Fruit fly (Drosophila melanogaster) whole organism, embryonic: ENCODE results near the gene Zaf1.
A peak's percentile ranks its signal among the peaks of the same experiment; 100 is the strongest.

Experiments
- Bteb2 ChIP-seq: fragments of 200-800 bp; sonication (Bioruptor generic); optimal IDR thresholded peaks from 2 replicates; lab custom pipeline; 2016; ENCODE audit warnings: missing biosample characterization, missing genetic modification characterization
- CG10209 ChIP-seq: fragments of 200-800 bp; sonication (Bioruptor generic); optimal IDR thresholded peaks from 3 replicates; lab custom pipeline; 2017; ENCODE audit warnings: missing biosample characterization, mild to moderate bottlenecking, missing genetic modification characterization, missing genetic modification reagents
- CG11696 ChIP-seq: fragments of 200-800 bp; sonication (Bioruptor generic); IDR thresholded peaks from 2 replicates; pipeline ENCODE4 v1.3.6; 2022; ENCODE audit warnings: missing biosample characterization, missing genetic modification characterization
- CG14441 ChIP-seq: fragments of 200-800 bp; sonication (Bioruptor generic); IDR thresholded peaks from 2 replicates; pipeline ENCODE4 v1.3.6; 2022; ENCODE audit warnings: missing biosample characterization, missing genetic modification characterization
- CG1602 ChIP-seq: fragments of 200-800 bp; sonication (Bioruptor generic); optimal IDR thresholded peaks from 3 replicates; lab custom pipeline; 2016; ENCODE audit warnings: missing biosample characterization, missing genetic modification characterization
- CG17328 ChIP-seq: fragments of 200-800 bp; sonication (Bioruptor generic); IDR thresholded peaks from 2 replicates; pipeline ENCODE4 v1.3.6; 2022; ENCODE audit warnings: missing biosample characterization, missing genetic modification characterization
- CG2712 ChIP-seq: fragments of 200-800 bp; optimal IDR thresholded peaks from 3 replicates; lab custom pipeline; 2019; ENCODE audit warnings: missing biosample characterization, mild to moderate bottlenecking, missing genetic modification characterization, moderate library complexity
- CG30403 ChIP-seq: fragments of 200-800 bp; sonication (Bioruptor generic); optimal IDR thresholded peaks from 3 replicates; lab custom pipeline; 2016; ENCODE audit warnings: missing biosample characterization, missing genetic modification characterization
- CG30431 ChIP-seq: fragments of 200-800 bp; sonication (Bioruptor generic); optimal IDR thresholded peaks from 2 replicates; lab custom pipeline; 2017; ENCODE audit warnings: missing biosample characterization, missing genetic modification characterization
- CG4360 ChIP-seq: fragments of 200-800 bp; sonication (Bioruptor generic); IDR thresholded peaks from 2 replicates; pipeline ENCODE4 v1.3.6; 2022; ENCODE audit warnings: missing biosample characterization, missing genetic modification characterization
- CG6765 ChIP-seq: fragments of 200-800 bp; sonication (Bioruptor generic); optimal IDR thresholded peaks from 3 replicates; lab custom pipeline; 2017; ENCODE audit warnings: missing biosample characterization, mild to moderate bottlenecking, missing genetic modification characterization
- CG6854 ChIP-seq: fragments of 200-800 bp; sonication (Bioruptor generic); optimal IDR thresholded peaks from 3 replicates; lab custom pipeline; 2017; ENCODE audit warnings: missing biosample characterization, mild to moderate bottlenecking, missing genetic modification characterization
- CG7271 ChIP-seq: fragments of 200-800 bp; sonication (Bioruptor generic); optimal IDR thresholded peaks from 2 replicates; lab custom pipeline; 2018; ENCODE audit warnings: missing biosample characterization, mild to moderate bottlenecking, missing genetic modification characterization, moderate library complexity
- CG7963 ChIP-seq: fragments of 200-800 bp; sonication (Bioruptor generic); IDR thresholded peaks from 3 replicates; pipeline ENCODE4 v1.3.6; 2022; ENCODE audit warnings: missing biosample characterization, missing genetic modification characterization; ENCODE audit not compliant: partially characterized antibody
- CG8089 ChIP-seq: fragments of 200-800 bp; sonication (Bioruptor generic); optimal IDR thresholded peaks from 3 replicates; lab custom pipeline; 2016; ENCODE audit warnings: missing biosample characterization, missing genetic modification characterization
- CG8290 ChIP-seq, 3 experiments: fragments of 200-800 bp; sonication (Bioruptor generic); optimal IDR thresholded peaks; 2 replicates each; lab custom pipeline; 2016 to 2019; ENCODE audit warnings: missing biosample characterization in 3 of 3, missing genetic modification characterization in 3 of 3, mild to moderate bottlenecking in 2 of 3, moderate library complexity in 1 of 3
- CoRest ChIP-seq: fragments of 200-800 bp; sonication (Bioruptor generic); optimal IDR thresholded peaks from 3 replicates; lab custom pipeline; 2018; ENCODE audit warnings: missing biosample characterization, mild to moderate bottlenecking, missing genetic modification characterization, moderate library complexity
- Dp ChIP-seq: fragments of 200-800 bp; sonication (Bioruptor generic); optimal IDR thresholded peaks from 2 replicates; lab custom pipeline; 2018; ENCODE audit warnings: missing biosample characterization, mild to moderate bottlenecking, missing genetic modification characterization, moderate library complexity
- Elba2 ChIP-seq: fragments of 200-800 bp; sonication (Bioruptor generic); optimal IDR thresholded peaks from 3 replicates; lab custom pipeline; 2016; ENCODE audit warnings: missing biosample characterization, missing genetic modification characterization
- HLH4C ChIP-seq: fragments of 200-800 bp; sonication (Bioruptor generic); IDR thresholded peaks from 3 replicates; pipeline ENCODE4 v1.3.6; 2022; ENCODE audit warnings: missing biosample characterization, missing genetic modification characterization; ENCODE audit not compliant: partially characterized antibody
- Hand ChIP-seq: fragments of 200-800 bp; sonication (Bioruptor generic); optimal IDR thresholded peaks from 2 replicates; lab custom pipeline; 2017; ENCODE audit warnings: mild to moderate bottlenecking, missing biosample characterization, missing genetic modification reagents, missing genetic modification characterization
- Hmr ChIP-seq: fragments of 200-800 bp; sonication (Bioruptor generic); optimal IDR thresholded peaks from 3 replicates; lab custom pipeline; 2017; ENCODE audit warnings: mild to moderate bottlenecking, missing biosample characterization, missing genetic modification reagents, missing genetic modification characterization
- Lpt ChIP-seq: fragments of >200 bp; optimal IDR thresholded peaks from 2 replicates; lab custom pipeline; 2018; ENCODE audit warnings: missing biosample characterization, missing genetic modification characterization
- Med ChIP-seq: fragments of 200-800 bp; sonication (Bioruptor generic); peaks from one replicate; lab custom pipeline; 2016; ENCODE audit warnings: missing biosample characterization, missing genetic modification characterization, mild to moderate bottlenecking, inconsistent platforms, moderate library complexity
- NFAT ChIP-seq: fragments of 200-800 bp; sonication (Bioruptor generic); IDR thresholded peaks from 2 replicates; pipeline ENCODE4 v1.3.6; 2022; ENCODE audit warnings: missing biosample characterization, missing genetic modification characterization
- Poxn ChIP-seq: fragments of 200-800 bp; sonication (Bioruptor generic); IDR thresholded peaks from 2 replicates; pipeline ENCODE4 v1.3.6; 2022; ENCODE audit warnings: missing biosample characterization, missing genetic modification characterization
- Scr ChIP-seq: fragments of 200-800 bp; sonication (Bioruptor generic); IDR thresholded peaks from 2 replicates; pipeline ENCODE4 v1.3.6; 2022; ENCODE audit warnings: missing biosample characterization, missing genetic modification characterization; ENCODE audit not compliant: partially characterized antibody
- Sox102F ChIP-seq: fragments of 200-800 bp; sonication (Bioruptor generic); optimal IDR thresholded peaks from 2 replicates; lab custom pipeline; 2018; ENCODE audit warnings: missing biosample characterization, mild to moderate bottlenecking, missing genetic modification characterization, moderate library complexity
- Xrp1 ChIP-seq: fragments of 200-800 bp; sonication (Bioruptor generic); IDR thresholded peaks from 2 replicates; pipeline ENCODE4 v1.3.6; 2022; ENCODE audit warnings: missing biosample characterization, missing genetic modification characterization
- ac ChIP-seq: fragments of 200-800 bp; sonication (Bioruptor generic); optimal IDR thresholded peaks from 3 replicates; lab custom pipeline; 2017; ENCODE audit warnings: missing biosample characterization, mild to moderate bottlenecking, missing genetic modification characterization
- dm ChIP-seq: fragments of 200-800 bp; sonication (Bioruptor generic); optimal IDR thresholded peaks from 3 replicates; lab custom pipeline; 2016; ENCODE audit warnings: missing biosample characterization, missing genetic modification characterization
- exex ChIP-seq: fragments of 200-800 bp; sonication (Bioruptor generic); optimal IDR thresholded peaks from 4 replicates; lab custom pipeline; 2018; ENCODE audit warnings: missing biosample characterization, mild to moderate bottlenecking, missing genetic modification characterization, moderate library complexity
- fd102C ChIP-seq: fragments of 200-800 bp; sonication (Bioruptor generic); optimal IDR thresholded peaks from 2 replicates; lab custom pipeline; 2018; ENCODE audit warnings: missing biosample characterization, mild to moderate bottlenecking, missing genetic modification characterization, moderate library complexity
- fru ChIP-seq: fragments of >200 bp; optimal IDR thresholded peaks from 2 replicates; lab custom pipeline; 2017
- gfzf ChIP-seq: fragments of 200-800 bp; sonication (Bioruptor generic); optimal IDR thresholded peaks from 2 replicates; lab custom pipeline; 2016; ENCODE audit warnings: missing biosample characterization, mild to moderate bottlenecking, missing genetic modification characterization, moderate library complexity
- grn ChIP-seq: fragments of 200-800 bp; sonication (Bioruptor generic); optimal IDR thresholded peaks from 3 replicates; lab custom pipeline; 2017; ENCODE audit warnings: missing biosample characterization, missing genetic modification characterization
- h ChIP-seq: fragments of >200 bp; optimal IDR thresholded peaks from 2 replicates; lab custom pipeline; 2017
- her ChIP-seq: fragments of 200-800 bp; sonication (Bioruptor generic); optimal IDR thresholded peaks from 2 replicates; lab custom pipeline; 2016; ENCODE audit warnings: missing biosample characterization, missing genetic modification characterization
- kah ChIP-seq: fragments of 200-800 bp; sonication (Bioruptor generic); optimal IDR thresholded peaks from 2 replicates; lab custom pipeline; 2018; ENCODE audit warnings: missing biosample characterization, mild to moderate bottlenecking, missing genetic modification characterization
- pfk ChIP-seq: fragments of 200-800 bp; sonication (Bioruptor generic); optimal IDR thresholded peaks from 2 replicates; lab custom pipeline; 2018; ENCODE audit warnings: missing biosample characterization, mild to moderate bottlenecking, missing genetic modification characterization, moderate library complexity
- pzg ChIP-seq: fragments of 200-800 bp; sonication (Bioruptor generic); optimal IDR thresholded peaks from 3 replicates; lab custom pipeline; 2018; ENCODE audit warnings: missing biosample characterization, mild to moderate bottlenecking, missing genetic modification characterization, moderate library complexity
- run ChIP-seq: fragments of 200-800 bp; sonication (Bioruptor generic); optimal IDR thresholded peaks from 3 replicates; lab custom pipeline; 2018; ENCODE audit warnings: missing biosample characterization, mild to moderate bottlenecking, missing genetic modification characterization
- scrt ChIP-seq: fragments of 200-800 bp; sonication (Bioruptor generic); optimal IDR thresholded peaks from 2 replicates; lab custom pipeline; 2018; ENCODE audit warnings: missing biosample characterization, mild to moderate bottlenecking, missing genetic modification characterization, moderate library complexity
- slbo ChIP-seq: fragments of 200-800 bp; sonication (Bioruptor generic); IDR thresholded peaks from 2 replicates; pipeline ENCODE4 v1.3.6; 2022; ENCODE audit warnings: missing biosample characterization, missing genetic modification characterization
- so ChIP-seq: fragments of 200-800 bp; sonication (Bioruptor generic); IDR thresholded peaks from 3 replicates; pipeline ENCODE4 v1.3.6; 2022; ENCODE audit warnings: missing biosample characterization, missing genetic modification characterization
- tin ChIP-seq: fragments of 200-800 bp; sonication (Bioruptor generic); optimal IDR thresholded peaks from 3 replicates; lab custom pipeline; 2016; ENCODE audit warnings: missing biosample characterization, missing genetic modification characterization
- vfl ChIP-seq: fragments of 200-800 bp; sonication (Bioruptor generic); optimal IDR thresholded peaks from 2 replicates; lab custom pipeline; 2016; ENCODE audit warnings: missing biosample characterization, missing genetic modification characterization
- z ChIP-seq: fragments of 200-800 bp; sonication (Bioruptor generic); IDR thresholded peaks from 3 replicates; pipeline ENCODE4 v1.3.6; 2022; ENCODE audit warnings: missing biosample characterization, missing genetic modification characterization
- zf30C ChIP-seq: fragments of 200-800 bp; sonication (Bioruptor generic); optimal IDR thresholded peaks from 3 replicates; lab custom pipeline; 2018; ENCODE audit warnings: missing biosample characterization, mild to moderate bottlenecking, missing genetic modification characterization

The Zaf1 gene

dm6 chr3R:11626571-11626970, 1.1 kb upstream of the Zaf1 start, which contains the start of the genes CG6813 and CG18764 (continued):
- TF ChIP-seq kah (GFP tag; lab: Kevin White, UChicago) (no peak), CG2712 (tag; lab: Kevin White, UChicago) (no peak), so (no peak)

dm6 chr3R:11623025-11623424, 2.4 kb downstream of the Zaf1 start, which contains the start of gene CG14711:
TSS of gene CG14711 (plus strand) at chr3R:11623339.
- TF ChIP-seq CG30431: peak; percentile 66
- peak; percentile 53 for TF ChIP-seq Hand (GFP tag; lab: Kevin White, UChicago)
- peak; percentile 79 for TF ChIP-seq CG6765 (GFP tag; lab: Kevin White, UChicago)
- TF ChIP-seq run (tag; lab: Kevin White, UChicago): no peak
- TF ChIP-seq CG11696 (GFP tag; lab: Robert Waterston, UW): no peak
- peak; percentile 77 for TF ChIP-seq HLH4C (GFP tag; lab: Robert Waterston, UW)
- no peak for TF ChIP-seq Elba2 (GFP tag; lab: Kevin White, UChicago)
- peak; percentile 61 for TF ChIP-seq scrt (GFP tag; lab: Kevin White, UChicago)
- peak; percentile 70 for TF ChIP-seq Bteb2 (GFP tag; lab: Kevin White, UChicago)
- TF ChIP-seq CG8089 (GFP tag; lab: Kevin White, UChicago): peak; percentile 63
- TF ChIP-seq zf30C (GFP tag; lab: Kevin White, UChicago): no peak
- peak; percentile 84 for TF ChIP-seq Scr
- TF ChIP-seq vfl (GFP tag; lab: Kevin White, UChicago): peak; percentile 79
- peak; percentile 59 for TF ChIP-seq CG7271
- no peak for TF ChIP-seq pfk (GFP tag; lab: Kevin White, UChicago)
- TF ChIP-seq CG17328 (GFP tag; lab: Robert Waterston, UW): peak; percentile 83
- TF ChIP-seq fd102C (GFP tag; lab: Kevin White, UChicago): peak; percentile 31
- no peak for TF ChIP-seq z
- TF ChIP-seq tin (GFP tag; lab: Kevin White, UChicago): peak; percentile 84
- no peak for TF ChIP-seq fru (lab: Kevin White, UChicago)
- TF ChIP-seq CG8290 (GFP tag; optimal IDR thresholded peaks at IDR 0.05; lab: Kevin White, UChicago): peak; percentile 64
- peak in 1 of 2 experiments; percentile 76 for TF ChIP-seq CG8290 (tag; optimal IDR thresholded peaks at IDR 0.05; lab: Kevin White, UChicago)
- TF ChIP-seq h (lab: Kevin White, UChicago): no peak
- TF ChIP-seq grn: peak; percentile 58
- TF ChIP-seq pzg (GFP tag; lab: Kevin White, UChicago): peak; percentile 54
- TF ChIP-seq exex (tag; lab: Kevin White, UChicago): peak; percentile 60
- TF ChIP-seq Xrp1 (GFP tag; lab: Robert Waterston, UW): peak; percentile 92
- peak; percentile 89 for TF ChIP-seq slbo
- peak; percentile 84 for TF ChIP-seq NFAT (GFP tag; lab: Robert Waterston, UW)
- TF ChIP-seq dm (GFP tag; lab: Kevin White, UChicago): peak; percentile 22
- peak; percentile 26 for TF ChIP-seq ac (GFP tag; lab: Kevin White, UChicago)
- peak; percentile 84 for TF ChIP-seq CG14441
- peak; percentile 52; the same call in 1 of the 2 replicates for TF ChIP-seq Poxn
- peak; percentile 60 for TF ChIP-seq CG6854
- TF ChIP-seq CG4360 (GFP tag; lab: Robert Waterston, UW): peak; percentile 61; the same call in 1 of the 2 replicates
- peak; percentile 93 for TF ChIP-seq CG30403 (GFP tag; lab: Kevin White, UChicago)
- TF ChIP-seq Sox102F (GFP tag; lab: Kevin White, UChicago): no peak
- TF ChIP-seq Hmr (GFP tag; lab: Kevin White, UChicago): no peak
- TF ChIP-seq CG7963 (GFP tag; lab: Robert Waterston, UW): peak; percentile 43; the same call in 1 of the 3 replicates
- TF ChIP-seq CG1602 (GFP tag; lab: Kevin White, UChicago): peak; percentile 85
- peak; percentile 66 for TF ChIP-seq Dp (GFP tag; lab: Kevin White, UChicago)
- TF ChIP-seq her (GFP tag; lab: Kevin White, UChicago): no peak
- peak; percentile 88; the same call in 2 of the 3 replicates for TF ChIP-seq so
- no peak for TF ChIP-seq gfzf (GFP tag; lab: Kevin White, UChicago)
- peak; percentile 94 for TF ChIP-seq Med (GFP tag; lab: Kevin White, UChicago)
- TF ChIP-seq CG10209 (GFP tag; lab: Kevin White, UChicago): peak; percentile 75
- TF ChIP-seq Lpt (GFP tag; lab: Kevin White, UChicago): no peak
- TF ChIP-seq CoRest (tag; lab: Kevin White, UChicago): peak; percentile 91
